Worm (Caenorhabditis elegans) whole organism, L4 larva: ENCODE results near the gene ZK470.6.

Source experiments
- R02D3.7 ChIP-seq: fragments of 150-350 bp; sonication (generic microtip); optimal IDR thresholded peaks from 3 replicates; lab custom pipeline; 2014; ENCODE audit warnings: missing biosample characterization, missing genetic modification characterization
- fkh-10 ChIP-seq: fragments of 150-350 bp; optimal IDR thresholded peaks from 2 replicates; lab custom pipeline; 2014; ENCODE audit warnings: missing biosample characterization, missing genetic modification reagents, missing genetic modification characterization
- lin-15B ChIP-seq: fragments of 150-350 bp; sonication (generic microtip); optimal IDR thresholded peaks from 3 replicates; lab custom pipeline; 2014; ENCODE audit warnings: missing biosample characterization, missing genetic modification characterization
- nhr-237 ChIP-seq: sonication (generic microtip); optimal IDR thresholded peaks from 2 replicates; lab custom pipeline; 2017; ENCODE audit warnings: missing biosample characterization, missing genetic modification characterization
- nhr-42 ChIP-seq: fragments of 200-800 bp; sonication (Bioruptor generic); IDR thresholded peaks from 2 replicates; pipeline ENCODE4 v1.3.6; 2022; ENCODE audit warnings: missing genetic modification characterization, missing compliant biosample characterization

ce11 chrX:4132243-4132642, 45.1 kb downstream of the ZK470.6 start:
- TF ChIP-seq lin-15B (tag; lab: Kevin White, UChicago) (no peak), fkh-10 (no peak), nhr-42 (GFP tag; lab: Robert Waterston, UW) (no peak), R02D3.7 (tag; lab: Kevin White, UChicago) (no peak), nhr-237 (tag; lab: Kevin White, UChicago) (no peak)
